Fruit fly (Drosophila melanogaster) whole organism, pupa: ENCODE data around the gene Nin.
A peak's percentile ranks its signal among the peaks of the same experiment; 100 is the strongest.

Source experiments
- CG10348 ChIP-seq: fragments of 200-800 bp; sonication (Bioruptor generic); IDR thresholded peaks from 2 replicates; pipeline ENCODE4 v1.3.6; 2022; ENCODE audit warnings: missing biosample characterization, missing genetic modification characterization
- CG12605 ChIP-seq: fragments of 200-800 bp; sonication (Bioruptor generic); IDR thresholded peaks from 2 replicates; pipeline ENCODE4 v1.3.6; 2022; ENCODE audit warnings: missing biosample characterization, missing genetic modification characterization
- CG13204 ChIP-seq: fragments of 200-800 bp; sonication (Bioruptor generic); optimal IDR thresholded peaks from 2 replicates; lab custom pipeline; 2018; ENCODE audit warnings: missing biosample characterization, mild to moderate bottlenecking, missing genetic modification characterization, moderate library complexity
- CG14655 ChIP-seq: fragments of 200-800 bp; sonication (Bioruptor generic); optimal IDR thresholded peaks from 3 replicates; lab custom pipeline; 2017; ENCODE audit warnings: mild to moderate bottlenecking, missing biosample characterization, missing genetic modification reagents, missing genetic modification characterization
- CG15710 ChIP-seq: fragments of 200-800 bp; sonication (Bioruptor generic); optimal IDR thresholded peaks from 2 replicates; lab custom pipeline; 2018; ENCODE audit warnings: missing biosample characterization, mild to moderate bottlenecking, missing genetic modification characterization, moderate library complexity
- CG17806 ChIP-seq: fragments of 200-800 bp; sonication (Bioruptor generic); optimal IDR thresholded peaks from 2 replicates; lab custom pipeline; 2018; ENCODE audit warnings: missing biosample characterization, mild to moderate bottlenecking, missing genetic modification characterization, moderate library complexity
- CG32121 ChIP-seq: fragments of 200-800 bp; sonication (Bioruptor generic); IDR thresholded peaks from 2 replicates; pipeline ENCODE4 v1.3.6; 2022; ENCODE audit warnings: missing biosample characterization, missing genetic modification characterization
- CG34367 ChIP-seq: fragments of 200-800 bp; sonication (Bioruptor generic); optimal IDR thresholded peaks from 2 replicates; lab custom pipeline; 2018; ENCODE audit warnings: missing biosample characterization, mild to moderate bottlenecking, missing genetic modification characterization
- CG4496 ChIP-seq: fragments of 200-800 bp; sonication (Bioruptor generic); IDR thresholded peaks from 3 replicates; pipeline ENCODE4 v1.3.6; 2022; ENCODE audit warnings: missing biosample characterization, missing genetic modification characterization
- CG8159 ChIP-seq: fragments of 200-800 bp; sonication (Bioruptor generic); optimal IDR thresholded peaks from 3 replicates; lab custom pipeline; 2018; ENCODE audit warnings: missing biosample characterization, mild to moderate bottlenecking, missing genetic modification characterization, moderate library complexity
- CG8301 ChIP-seq: fragments of 200-800 bp; sonication (Bioruptor generic); optimal IDR thresholded peaks from 2 replicates; lab custom pipeline; 2018; ENCODE audit warnings: missing biosample characterization, mild to moderate bottlenecking, missing genetic modification characterization
- CG9948 ChIP-seq: fragments of 200-800 bp; sonication (Bioruptor generic); optimal IDR thresholded peaks from 2 replicates; lab custom pipeline; 2018; ENCODE audit warnings: missing biosample characterization, mild to moderate bottlenecking, missing genetic modification characterization, moderate library complexity
- D1 ChIP-seq: fragments of 200-800 bp; sonication (Bioruptor generic); optimal IDR thresholded peaks from 2 replicates; lab custom pipeline; 2018; ENCODE audit warnings: missing biosample characterization, mild to moderate bottlenecking, missing genetic modification characterization, moderate library complexity
- EcR ChIP-seq: fragments of 200-800 bp; sonication (Bioruptor generic); optimal IDR thresholded peaks from 3 replicates; lab custom pipeline; 2019; ENCODE audit warnings: missing biosample characterization, missing genetic modification characterization, mild to moderate bottlenecking, moderate library complexity, missing genetic modification reagents
- Ets98B ChIP-seq: fragments of 200-800 bp; sonication (Bioruptor generic); IDR thresholded peaks from 2 replicates; pipeline ENCODE4 v1.3.6; 2022; ENCODE audit warnings: missing biosample characterization, missing genetic modification characterization
- Pif1A ChIP-seq: fragments of 200-800 bp; sonication (Bioruptor generic); optimal IDR thresholded peaks from 3 replicates; lab custom pipeline; 2016; ENCODE audit warnings: missing biosample characterization, missing genetic modification characterization
- Pif1B ChIP-seq: fragments of 200-800 bp; sonication (Bioruptor generic); optimal IDR thresholded peaks from 3 replicates; lab custom pipeline; 2016; ENCODE audit warnings: missing biosample characterization, missing genetic modification characterization
- Snoo ChIP-seq: fragments of 200-800 bp; sonication (Bioruptor generic); optimal IDR thresholded peaks from 3 replicates; lab custom pipeline; 2017; ENCODE audit warnings: missing biosample characterization, mild to moderate bottlenecking, missing genetic modification characterization, inconsistent platforms
- fd96Ca ChIP-seq: fragments of 200-800 bp; sonication (Bioruptor generic); IDR thresholded peaks from 3 replicates; pipeline ENCODE4 v1.3.6; 2022; ENCODE audit warnings: missing biosample characterization, missing genetic modification characterization
- gl ChIP-seq: fragments of 200-800 bp; sonication (Bioruptor generic); optimal IDR thresholded peaks from 2 replicates; lab custom pipeline; 2018; ENCODE audit warnings: missing biosample characterization, mild to moderate bottlenecking, missing genetic modification characterization
- rn ChIP-seq: fragments of 200-800 bp; sonication (Bioruptor generic); IDR thresholded peaks from 2 replicates; pipeline ENCODE4 v1.3.6; 2022; ENCODE audit warnings: missing biosample characterization, missing genetic modification characterization

Nin gene

DNA sequence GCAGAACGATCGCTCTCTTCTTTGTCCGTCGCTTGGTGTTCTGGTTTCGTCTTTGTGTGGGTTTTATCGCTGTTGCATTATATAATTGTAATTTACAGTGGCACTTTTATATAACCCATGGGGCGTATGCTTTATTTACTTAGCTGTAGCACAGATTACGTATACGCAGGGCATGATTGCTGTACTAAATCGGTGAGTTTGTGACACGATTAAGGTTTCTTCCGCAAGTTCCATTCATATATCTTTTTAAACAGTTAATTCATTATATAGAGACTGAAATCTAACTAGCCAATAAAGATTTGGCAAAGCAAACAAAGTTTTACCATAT lies 16.9 kb upstream of the Nin start:
- TF ChIP-seq Pif1A (peak; percentile 3), Snoo (no peak)

- peak; percentile 22; the same call in 1 of the 3 replicates for TF ChIP-seq CG4496 (GFP tag; lab: Robert Waterston, UW)
- peak; percentile 98 for TF ChIP-seq EcR (GFP tag; lab: Kevin White, UChicago)
- TF ChIP-seq CG14655 (GFP tag; lab: Kevin White, UChicago) = peak; percentile 8
- TF ChIP-seq CG9948 (tag; lab: Kevin White, UChicago) = no peak
- peak; percentile 20 for TF ChIP-seq gl (tag; lab: Kevin White, UChicago)
- TF ChIP-seq CG15710 = no peak
- no peak for TF ChIP-seq rn
- 0 out of 2 replicates have a peak, but pooled peaks have one; percentile 8 for TF ChIP-seq Ets98B (GFP tag; lab: Robert Waterston, UW)
- TF ChIP-seq CG12605 (GFP tag; lab: Robert Waterston, UW) = peak; percentile 23; the same call in 1 of the 2 replicates
- peak; percentile 63 for TF ChIP-seq Pif1B (GFP tag; lab: Kevin White, UChicago)
- TF ChIP-seq CG13204 = peak; percentile 79
- TF ChIP-seq CG8159 (tag; lab: Kevin White, UChicago) = peak; percentile 14
- no peak for TF ChIP-seq Pif1A
- TF ChIP-seq, all 21 proteins: peak for 9
Measured at dm6 chr2L:5294392-5295244, 16.3 kb upstream of the Nin start.

- TF ChIP-seq EcR (GFP tag; lab: Kevin White, UChicago) (peak; percentile 100), CG32121 (peak; percentile 87), CG34367 (peak; percentile 96), CG13204 (peak; percentile 92), CG14655 (GFP tag; lab: Kevin White, UChicago) (peak; percentile 91), D1 (peak; percentile 91), CG10348 (0 out of 2 replicates have a peak, but pooled peaks have one; percentile 35), rn (peak; percentile 77), CG8301 (tag; lab: Kevin White, UChicago) (peak; percentile 94), gl (tag; lab: Kevin White, UChicago) (peak; percentile 97), Snoo (peak; percentile 93), CG15710 (peak; percentile 98), Pif1A (peak; percentile 96), CG8159 (tag; lab: Kevin White, UChicago) (peak; percentile 98), CG12605 (GFP tag; lab: Robert Waterston, UW) (peak; percentile 93), fd96Ca (GFP tag; lab: Robert Waterston, UW) (no peak; the same call in none of the 3 replicates), CG9948 (tag; lab: Kevin White, UChicago) (peak; percentile 97), Ets98B (GFP tag; lab: Robert Waterston, UW) (peak; percentile 88), CG4496 (GFP tag; lab: Robert Waterston, UW) (peak; percentile 94), Pif1B (GFP tag; lab: Kevin White, UChicago) (peak; percentile 93), CG17806 (tag; lab: Kevin White, UChicago) (peak; percentile 97)
Measured at dm6 chr2L:5292977-5293513, 14.7 kb upstream of the Nin start.

- TF ChIP-seq rn (peak; percentile 59), CG9948 (tag; lab: Kevin White, UChicago) (peak; percentile 98), CG12605 (GFP tag; lab: Robert Waterston, UW) (peak; percentile 78), CG17806 (tag; lab: Kevin White, UChicago) (peak; percentile 98), CG32121 (peak; percentile 45; the same call in 1 of the 2 replicates), Snoo (peak; percentile 87), fd96Ca (GFP tag; lab: Robert Waterston, UW) (peak; percentile 73; the same call in 2 of the 3 replicates), Pif1A (peak; percentile 90), Ets98B (GFP tag; lab: Robert Waterston, UW) (peak; percentile 69), CG14655 (GFP tag; lab: Kevin White, UChicago) (peak; percentile 84), CG8301 (tag; lab: Kevin White, UChicago) (peak; percentile 80), EcR (GFP tag; lab: Kevin White, UChicago) (no peak), CG34367 (peak; percentile 96), CG13204 (peak; percentile 53), gl (tag; lab: Kevin White, UChicago) (peak; percentile 89), CG8159 (tag; lab: Kevin White, UChicago) (peak; percentile 98), Pif1B (GFP tag; lab: Kevin White, UChicago) (peak; percentile 90), CG10348 (0 out of 2 replicates have a peak, but pooled peaks have one; percentile 23), D1 (peak; percentile 92), CG4496 (GFP tag; lab: Robert Waterston, UW) (peak; percentile 83), CG15710 (peak; percentile 99)
- TF ChIP-seq, all 21 proteins: peak for 20
Measured at dm6 chr2L:5292643-5292963, 14.3 kb upstream of the Nin start.

DNA sequence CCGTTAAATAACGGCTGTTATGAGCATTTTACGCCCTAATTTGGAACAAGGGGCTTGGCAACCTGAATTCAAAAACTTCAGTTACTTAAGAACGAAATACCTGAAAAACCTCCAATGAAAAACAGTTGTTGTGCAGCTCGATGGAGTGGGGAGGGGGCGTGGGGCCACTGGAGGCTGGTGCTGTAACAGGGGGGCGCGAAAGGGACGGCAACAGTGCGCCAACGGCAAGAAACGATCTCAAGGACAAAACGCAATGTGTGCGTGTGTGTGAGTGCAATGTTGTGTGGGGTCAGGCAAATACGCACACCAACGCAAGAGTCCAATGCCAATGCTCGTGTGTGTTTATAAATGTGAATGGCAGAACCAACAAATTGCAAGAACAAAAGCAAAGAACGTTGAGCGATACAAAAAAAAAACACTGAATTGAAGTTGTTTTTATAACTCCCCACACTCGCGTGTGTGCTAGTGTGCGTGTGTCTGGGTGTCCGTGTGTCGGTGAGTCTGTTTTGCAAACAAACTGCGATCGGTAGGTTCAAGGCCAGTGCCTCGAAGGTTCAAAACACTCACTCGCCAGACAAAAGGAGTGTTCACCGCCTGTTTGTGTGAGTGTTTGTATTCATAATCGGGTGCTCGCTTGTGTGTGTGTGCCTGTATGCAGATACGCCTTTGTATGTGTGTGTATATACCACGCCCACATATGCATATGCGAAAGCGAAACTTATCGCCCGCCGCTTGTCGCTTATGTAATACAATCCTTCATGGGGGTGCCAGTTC lies 13.7 kb upstream of the Nin start:
- TF ChIP-seq rn = no peak
- TF ChIP-seq Pif1B (GFP tag; lab: Kevin White, UChicago) = no peak
- TF ChIP-seq CG14655 (GFP tag; lab: Kevin White, UChicago) = no peak
- TF ChIP-seq Ets98B (GFP tag; lab: Robert Waterston, UW) = no peak
- TF ChIP-seq CG8159 (tag; lab: Kevin White, UChicago) = no peak
- peak; percentile 44 for TF ChIP-seq CG13204
- peak; percentile 52; the same call in 1 of the 2 replicates for TF ChIP-seq CG12605 (GFP tag; lab: Robert Waterston, UW)
- TF ChIP-seq Pif1A = no peak
- TF ChIP-seq CG10348 = no peak
- TF ChIP-seq D1 = no peak
- TF ChIP-seq gl (tag; lab: Kevin White, UChicago) = peak; percentile 62
- TF ChIP-seq EcR (GFP tag; lab: Kevin White, UChicago) = peak; percentile 99
- TF ChIP-seq CG15710 = peak; percentile 22
- TF ChIP-seq CG8301 (tag; lab: Kevin White, UChicago) = no peak
- peak; percentile 14 for TF ChIP-seq CG17806 (tag; lab: Kevin White, UChicago)
- peak; percentile 35 for TF ChIP-seq CG34367
- peak; percentile 6; the same call in 1 of the 3 replicates for TF ChIP-seq fd96Ca (GFP tag; lab: Robert Waterston, UW)
- TF ChIP-seq CG9948 (tag; lab: Kevin White, UChicago) = no peak
- TF ChIP-seq CG4496 (GFP tag; lab: Robert Waterston, UW) = no peak
- TF ChIP-seq Snoo = no peak
- no peak for TF ChIP-seq CG32121
- TF ChIP-seq, all 21 proteins: peak for 8
